Worm (Caenorhabditis elegans): ENCODE results near the gene wdr-5.1.
A peak's percentile ranks its signal among the peaks of the same experiment; 100 is the strongest.

The wdr-5.1 gene

DNA sequence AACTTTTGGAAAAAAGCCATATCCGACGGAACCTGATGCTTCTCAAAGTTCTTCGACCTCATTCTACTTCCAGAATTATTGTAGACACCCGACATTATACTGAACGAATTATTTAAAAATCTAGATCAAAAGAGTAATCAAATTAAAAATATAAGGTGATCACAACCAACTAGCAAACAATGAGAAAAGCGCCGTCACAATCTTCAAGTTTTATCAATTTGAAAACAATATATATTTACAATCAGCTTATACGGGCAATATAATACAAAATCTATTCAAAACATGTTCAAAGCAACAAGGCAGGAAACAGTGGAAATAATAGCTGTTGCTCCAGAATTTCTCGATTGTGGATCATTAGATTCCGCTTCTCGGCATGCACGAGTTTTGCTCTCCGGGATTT is 19.8 kb downstream of the wdr-5.1 start, which contains the start of gene C14B1.12:
C14B1.12 (minus strand) TSS at position 101 of the 400 bp plus-strand sequence.
- TF ChIP-seq pqm-1 (tag; optimal IDR thresholded peaks at IDR 0.05) (no peak), egl-5 (tag; optimal IDR thresholded peaks at IDR 0.05) (no peak), zag-1 (tag; optimal IDR thresholded peaks at IDR 0.05) (no peak), ama-1 (optimal IDR thresholded peaks at IDR 0.05) (no peak), sea-2 (GFP tag; optimal IDR thresholded peaks at IDR 0.05) (no peak), ceh-16 (tag; optimal IDR thresholded peaks at IDR 0.05) (no peak), mml-1 (tag; optimal IDR thresholded peaks at IDR 0.05) (no peak), nhr-12 (tag; optimal IDR thresholded peaks at IDR 0.05) (no peak), nhr-67 (tag; optimal IDR thresholded peaks at IDR 0.05) (no peak), nhr-77 (tag; optimal IDR thresholded peaks at IDR 0.05) (no peak), fos-1 (tag; optimal IDR thresholded peaks at IDR 0.05) (no peak), hmg-11 (tag; optimal IDR thresholded peaks at IDR 0.05) (no peak), unc-39 (tag; optimal IDR thresholded peaks at IDR 0.05) (no peak), skn-1 (tag; optimal IDR thresholded peaks at IDR 0.05) (no peak), nhr-76 (tag; optimal IDR thresholded peaks at IDR 0.05) (no peak), ceh-9 (tag; optimal IDR thresholded peaks at IDR 0.05) (no peak), eor-1 (tag; optimal IDR thresholded peaks at IDR 0.05) (no peak)

- TF ChIP-seq lin-15B (tag; optimal IDR thresholded peaks at IDR 0.05), result no peak
- TF ChIP-seq nhr-77 (tag; optimal IDR thresholded peaks at IDR 0.05), result no peak
- no peak for TF ChIP-seq elt-3 (tag; optimal IDR thresholded peaks at IDR 0.05)
- no peak for TF ChIP-seq eor-1 (tag; optimal IDR thresholded peaks at IDR 0.05)
- no peak for TF ChIP-seq ceh-9 (tag; optimal IDR thresholded peaks at IDR 0.05)
- no peak for TF ChIP-seq daf-12 (tag; optimal IDR thresholded peaks at IDR 0.05)
- no peak for TF ChIP-seq elt-1 (tag; optimal IDR thresholded peaks at IDR 0.05)
- TF ChIP-seq unc-39 (tag; optimal IDR thresholded peaks at IDR 0.05), result no peak
- TF ChIP-seq mml-1 (tag; optimal IDR thresholded peaks at IDR 0.05), result no peak
- TF ChIP-seq ama-1 (optimal IDR thresholded peaks at IDR 0.05), result no peak
- TF ChIP-seq nhr-43 (tag; optimal IDR thresholded peaks at IDR 0.05; ENCODE audit: poor library complexity, severe bottlenecking), result no peak
- no peak for TF ChIP-seq nhr-23 (tag; optimal IDR thresholded peaks at IDR 0.05)
- no peak for TF ChIP-seq tbx-2 (tag; optimal IDR thresholded peaks at IDR 0.05)
- no peak for TF ChIP-seq fos-1 (tag; optimal IDR thresholded peaks at IDR 0.05)
- no peak for TF ChIP-seq mdl-1 (tag; optimal IDR thresholded peaks at IDR 0.05)
- no peak for TF ChIP-seq nhr-11 (tag; optimal IDR thresholded peaks at IDR 0.05)
- no peak for TF ChIP-seq ztf-11 (tag; optimal IDR thresholded peaks at IDR 0.05)
- TF ChIP-seq zag-1 (tag; optimal IDR thresholded peaks at IDR 0.05), result no peak
Measured at ce11 chrIII:3726443-3726842, 21.4 kb downstream of the wdr-5.1 start, which contains the start of gene gldi-5. Gene gldi-5 (minus strand): TSS chrIII:3726500.

- TF ChIP-seq lsy-12 (tag; optimal IDR thresholded peaks at IDR 0.05) (no peak), snpc-4 (tag; optimal IDR thresholded peaks at IDR 0.05) (no peak), ztf-11 (tag; optimal IDR thresholded peaks at IDR 0.05) (no peak), hmg-11 (tag; optimal IDR thresholded peaks at IDR 0.05) (no peak)
Measured at ce11 chrIII:3729520-3729919, 24.4 kb downstream of the wdr-5.1 start, which contains the start of gene F34D10.9. Gene F34D10.9 (minus strand): TSS chrIII:3729620.

ce11 chrIII:3730475-3730874 is 25.4 kb downstream of the wdr-5.1 start, which contains the start of gene F34D10.8:
Gene F34D10.8 (plus strand): TSS chrIII:3730775.
- TF ChIP-seq fkh-2 (tag; optimal IDR thresholded peaks at IDR 0.05) (no peak), nhr-43 (tag; optimal IDR thresholded peaks at IDR 0.05; ENCODE audit: poor library complexity, severe bottlenecking) (no peak), unc-62 (GFP tag; optimal IDR thresholded peaks at IDR 0.05) (no peak), pqm-1 (tag; optimal IDR thresholded peaks at IDR 0.05) (no peak), ceh-28 (tag; optimal IDR thresholded peaks at IDR 0.05) (no peak), skn-1 (tag; optimal IDR thresholded peaks at IDR 0.05) (no peak), pha-4 (tag; optimal IDR thresholded peaks at IDR 0.05) (no peak), lin-15B (tag; optimal IDR thresholded peaks at IDR 0.05) (no peak), egl-5 (tag; optimal IDR thresholded peaks at IDR 0.05) (no peak), nhr-25 (tag; optimal IDR thresholded peaks at IDR 0.05) (no peak), lin-39 (tag; optimal IDR thresholded peaks at IDR 0.05) (no peak), elt-3 (tag; optimal IDR thresholded peaks at IDR 0.05) (no peak)

DNA sequence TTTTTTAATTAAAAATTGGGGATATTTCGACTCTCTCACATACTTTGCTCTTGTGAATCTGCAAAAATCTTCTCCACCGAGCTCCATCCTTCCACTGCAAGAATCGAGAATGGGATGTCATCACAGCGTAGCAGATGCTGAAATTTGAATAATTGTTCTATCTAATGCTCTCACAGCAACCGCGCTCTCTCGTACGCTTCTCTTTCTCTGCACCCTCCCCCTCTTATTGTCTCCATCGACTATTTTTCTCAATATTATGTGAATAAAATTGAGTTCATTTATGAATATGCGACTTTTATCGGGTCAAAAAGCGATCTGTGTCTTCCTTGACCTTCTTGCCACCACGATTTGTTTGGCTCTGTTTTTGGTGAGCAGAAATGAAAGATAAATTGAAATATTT is 28.9 kb downstream of the wdr-5.1 start, which contains the start of gene F34D10.3:
F34D10.3 (plus strand) TSS at position 249 of the 400 bp plus-strand sequence.
- TF ChIP-seq nfya-1 (tag; optimal IDR thresholded peaks at IDR 0.05; ENCODE audit: insufficient read depth), result peak; percentile 28
- TF ChIP-seq lin-39 (tag; optimal IDR thresholded peaks at IDR 0.05), result peak; percentile 1
- TF ChIP-seq hmg-11 (tag; optimal IDR thresholded peaks at IDR 0.05), result peak; percentile 6
- no peak for TF ChIP-seq elt-2 (tag; optimal IDR thresholded peaks at IDR 0.05)

Data from whole organism, L3 larva.